Worm (Caenorhabditis elegans): ENCODE measurements around the gene mrck-1.

ce11 chrV:6316632-6317031 lies 49.5 kb upstream of the mrck-1 start, which contains the start of gene cest-24:
- TF ChIP-seq tbx-8 (GFP tag; optimal IDR thresholded peaks at IDR 0.05): no peak
- TF ChIP-seq nhr-12 (tag; optimal IDR thresholded peaks at IDR 0.05): no peak
- no peak for TF ChIP-seq nhr-76 (tag; optimal IDR thresholded peaks at IDR 0.05)
- no peak for TF ChIP-seq unc-62 (GFP tag; optimal IDR thresholded peaks at IDR 0.05)
- no peak for TF ChIP-seq lin-13 (tag; optimal IDR thresholded peaks at IDR 0.05)
- TF ChIP-seq unc-39 (tag; optimal IDR thresholded peaks at IDR 0.05): no peak
- TF ChIP-seq snpc-4 (tag; optimal IDR thresholded peaks at IDR 0.05): no peak
- TF ChIP-seq ceh-39 (tag; optimal IDR thresholded peaks at IDR 0.05): no peak
- TF ChIP-seq ceh-43 (GFP tag; optimal IDR thresholded peaks at IDR 0.05): no peak
- no peak for TF ChIP-seq mep-1 (tag; optimal IDR thresholded peaks at IDR 0.05)
- no peak for TF ChIP-seq ztf-11 (tag; optimal IDR thresholded peaks at IDR 0.05)
